Fruit fly (Drosophila melanogaster) whole organism, embryonic: Measurements from ENCODE around the gene stck.

Source experiments
- Adf1 ChIP-seq: fragments of 200-800 bp; sonication (Bioruptor generic); IDR thresholded peaks from 2 replicates; pipeline ENCODE4 v1.3.6; 2022; ENCODE audit warnings: missing biosample characterization, missing genetic modification characterization
- C15 ChIP-seq: fragments of 200-800 bp; sonication (Bioruptor generic); IDR thresholded peaks from 3 replicates; pipeline ENCODE4 v1.3.6; 2022; ENCODE audit warnings: missing biosample characterization, missing genetic modification characterization
- CG10147 ChIP-seq: fragments of 200-800 bp; sonication (Bioruptor generic); optimal IDR thresholded peaks from 2 replicates; lab custom pipeline; 2019; ENCODE audit warnings: missing biosample characterization, mild to moderate bottlenecking, missing genetic modification characterization, moderate library complexity
- CG10209 ChIP-seq: fragments of 200-800 bp; sonication (Bioruptor generic); optimal IDR thresholded peaks from 3 replicates; lab custom pipeline; 2017; ENCODE audit warnings: missing biosample characterization, mild to moderate bottlenecking, missing genetic modification characterization, missing genetic modification reagents
- CG10979 ChIP-seq: fragments of 200-800 bp; sonication (Bioruptor generic); optimal IDR thresholded peaks from 2 replicates; lab custom pipeline; 2018; ENCODE audit warnings: missing biosample characterization, mild to moderate bottlenecking, missing genetic modification characterization, moderate library complexity
- CG12236 ChIP-seq: fragments of 200-800 bp; sonication (Bioruptor generic); optimal IDR thresholded peaks from 2 replicates; lab custom pipeline; 2016; ENCODE audit warnings: missing biosample characterization, missing genetic modification characterization
- CG13624 ChIP-seq: fragments of 200-800 bp; sonication (Bioruptor generic); optimal IDR thresholded peaks from 2 replicates; lab custom pipeline; 2016; ENCODE audit warnings: missing biosample characterization, missing genetic modification characterization
- CG31388 ChIP-seq: fragments of 200-800 bp; sonication (Bioruptor generic); optimal IDR thresholded peaks from 2 replicates; lab custom pipeline; 2016; ENCODE audit warnings: missing biosample characterization, missing genetic modification characterization
- CG3407 ChIP-seq: fragments of 200-800 bp; sonication (Bioruptor generic); optimal IDR thresholded peaks from 2 replicates; lab custom pipeline; 2018; ENCODE audit warnings: missing biosample characterization, mild to moderate bottlenecking, missing genetic modification characterization
- CG34422 ChIP-seq: fragments of 200-800 bp; sonication (Bioruptor generic); IDR thresholded peaks from 3 replicates; pipeline ENCODE4 v1.3.6; 2022; ENCODE audit warnings: missing biosample characterization, missing genetic modification characterization
- CG4360 ChIP-seq: fragments of 200-800 bp; sonication (Bioruptor generic); IDR thresholded peaks from 2 replicates; pipeline ENCODE4 v1.3.6; 2022; ENCODE audit warnings: missing biosample characterization, missing genetic modification characterization
- CG4854 ChIP-seq: fragments of 200-800 bp; sonication (Bioruptor generic); optimal IDR thresholded peaks from 2 replicates; lab custom pipeline; 2016; ENCODE audit warnings: missing biosample characterization, missing genetic modification characterization, inconsistent platforms
- CG6272 ChIP-seq: fragments of 200-800 bp; sonication (Bioruptor generic); IDR thresholded peaks from 2 replicates; pipeline ENCODE4 v1.3.6; 2022; ENCODE audit warnings: missing biosample characterization, missing genetic modification characterization
- CG7372 ChIP-seq: fragments of 200-800 bp; sonication (Bioruptor generic); IDR thresholded peaks from 2 replicates; pipeline ENCODE4 v1.3.6; 2022; ENCODE audit warnings: missing biosample characterization, missing genetic modification characterization
- CG8478 ChIP-seq: fragments of >200 bp; optimal IDR thresholded peaks from 2 replicates; lab custom pipeline; 2018
- CoRest ChIP-seq: fragments of 200-800 bp; sonication (Bioruptor generic); optimal IDR thresholded peaks from 3 replicates; lab custom pipeline; 2018; ENCODE audit warnings: missing biosample characterization, mild to moderate bottlenecking, missing genetic modification characterization, moderate library complexity
- Elba2 ChIP-seq: fragments of 200-800 bp; sonication (Bioruptor generic); optimal IDR thresholded peaks from 3 replicates; lab custom pipeline; 2016; ENCODE audit warnings: missing biosample characterization, missing genetic modification characterization
- HLH4C ChIP-seq: fragments of 200-800 bp; sonication (Bioruptor generic); IDR thresholded peaks from 3 replicates; pipeline ENCODE4 v1.3.6; 2022; ENCODE audit warnings: missing biosample characterization, missing genetic modification characterization; ENCODE audit not compliant: partially characterized antibody
- MTF-1 ChIP-seq: fragments of 200-800 bp; sonication (Bioruptor generic); optimal IDR thresholded peaks from 2 replicates; lab custom pipeline; 2018; ENCODE audit warnings: missing biosample characterization, mild to moderate bottlenecking, missing genetic modification characterization, borderline replicate concordance
- Nf-YB ChIP-seq: fragments of 200-800 bp; sonication (Bioruptor generic); optimal IDR thresholded peaks from 3 replicates; lab custom pipeline; 2019; ENCODE audit warnings: missing biosample characterization, mild to moderate bottlenecking, missing genetic modification characterization, moderate library complexity
- Pdp1 ChIP-seq, 2 experiments: fragments of 200-800 bp; sonication (Bioruptor generic); optimal IDR thresholded peaks; 3 replicates each; lab custom pipeline; 2016; ENCODE audit warnings: missing biosample characterization in 2 of 2, missing genetic modification characterization in 2 of 2, mild to moderate bottlenecking in 1 of 2, moderate library complexity in 1 of 2
- ara ChIP-seq: fragments of 200-800 bp; sonication (Bioruptor generic); IDR thresholded peaks from 2 replicates; pipeline ENCODE4 v1.3.6; 2022; ENCODE audit warnings: missing biosample characterization, missing genetic modification characterization
- ash1 ChIP-seq: fragments of 200-800 bp; sonication (Bioruptor generic); optimal IDR thresholded peaks from 2 replicates; lab custom pipeline; 2018; ENCODE audit warnings: missing biosample characterization, mild to moderate bottlenecking, missing genetic modification characterization
- az2 ChIP-seq: fragments of 200-800 bp; sonication (Bioruptor generic); optimal IDR thresholded peaks from 3 replicates; lab custom pipeline; 2016; ENCODE audit warnings: missing biosample characterization, missing genetic modification characterization
- bigmax ChIP-seq: fragments of 200-800 bp; sonication (Bioruptor generic); optimal IDR thresholded peaks from 2 replicates; lab custom pipeline; 2018; ENCODE audit warnings: missing biosample characterization, mild to moderate bottlenecking, missing genetic modification characterization
- chm ChIP-seq: fragments of 200-800 bp; sonication (Bioruptor generic); IDR thresholded peaks from 2 replicates; pipeline ENCODE4 v1.3.6; 2022; ENCODE audit warnings: missing biosample characterization, missing genetic modification characterization
- chn ChIP-seq: fragments of 200-800 bp; sonication (Bioruptor generic); optimal IDR thresholded peaks from 2 replicates; lab custom pipeline; 2016; ENCODE audit warnings: missing biosample characterization, missing genetic modification characterization
- da ChIP-seq: fragments of 200-800 bp; sonication (Bioruptor generic); optimal IDR thresholded peaks from 2 replicates; lab custom pipeline; 2016; ENCODE audit warnings: missing biosample characterization, missing genetic modification characterization
- dan ChIP-seq: fragments of 200-800 bp; sonication (Bioruptor generic); IDR thresholded peaks from 2 replicates; pipeline ENCODE4 v1.3.6; 2022; ENCODE audit warnings: missing biosample characterization, missing genetic modification characterization
- en ChIP-seq: fragments of 200-800 bp; sonication (Bioruptor generic); optimal IDR thresholded peaks from 2 replicates; lab custom pipeline; 2016; ENCODE audit warnings: missing biosample characterization, missing genetic modification characterization
- ewg ChIP-seq: fragments of 200-800 bp; sonication (Bioruptor generic); optimal IDR thresholded peaks from 3 replicates; lab custom pipeline; 2017; ENCODE audit warnings: mild to moderate bottlenecking, missing biosample characterization, missing genetic modification reagents, missing genetic modification characterization
- ftz-f1 ChIP-seq: fragments of 200-800 bp; sonication (Bioruptor generic); optimal IDR thresholded peaks from 2 replicates; lab custom pipeline; 2016; ENCODE audit warnings: missing biosample characterization, missing genetic modification characterization
- gcm ChIP-seq: fragments of 200-800 bp; sonication (Bioruptor generic); optimal IDR thresholded peaks from 2 replicates; lab custom pipeline; 2019; ENCODE audit warnings: missing biosample characterization, mild to moderate bottlenecking, missing genetic modification characterization, moderate library complexity
- kni ChIP-seq: fragments of 200-800 bp; sonication (Bioruptor generic); optimal IDR thresholded peaks from 3 replicates; lab custom pipeline; 2017; ENCODE audit warnings: mild to moderate bottlenecking, missing biosample characterization, missing genetic modification reagents, missing genetic modification characterization
- lola ChIP-seq, 3 experiments: fragments of >200 bp in 2 of 3; fragments of 200-800 bp in 1 of 3; sonication (Bioruptor generic) in 1 of 3; optimal IDR thresholded peaks; 2 replicates each; lab custom pipeline; 2017 to 2019; ENCODE audit warnings: missing biosample characterization in 3 of 3, missing genetic modification characterization in 3 of 3, mild to moderate bottlenecking in 1 of 3, moderate library complexity in 1 of 3
- lov ChIP-seq, 2 experiments: fragments of 200-800 bp in 1 of 2; fragments of >200 bp in 1 of 2; sonication (Bioruptor generic) in 1 of 2; IDR thresholded peaks in 1 of 2; optimal IDR thresholded peaks in 1 of 2; 2 replicates in 1 of 2; 3 replicates in 1 of 2; pipeline versions ENCODE4 v1.3.6 to Lab custom; 2017 to 2022; ENCODE audit warnings: missing biosample characterization in 1 of 2, missing genetic modification characterization in 1 of 2
- nom ChIP-seq: fragments of 200-800 bp; sonication (Bioruptor generic); optimal IDR thresholded peaks from 2 replicates; lab custom pipeline; 2017; ENCODE audit warnings: missing biosample characterization, missing genetic modification characterization, mild to moderate bottlenecking, moderate library complexity, missing genetic modification reagents
- pb ChIP-seq: fragments of 200-800 bp; sonication (Bioruptor generic); optimal IDR thresholded peaks from 3 replicates; lab custom pipeline; 2016; ENCODE audit warnings: missing biosample characterization, missing genetic modification characterization
- pfk ChIP-seq: fragments of 200-800 bp; sonication (Bioruptor generic); optimal IDR thresholded peaks from 2 replicates; lab custom pipeline; 2018; ENCODE audit warnings: missing biosample characterization, mild to moderate bottlenecking, missing genetic modification characterization, moderate library complexity
- pzg ChIP-seq: fragments of 200-800 bp; sonication (Bioruptor generic); optimal IDR thresholded peaks from 3 replicates; lab custom pipeline; 2018; ENCODE audit warnings: missing biosample characterization, mild to moderate bottlenecking, missing genetic modification characterization, moderate library complexity
- shn ChIP-seq: fragments of 200-800 bp; sonication (Bioruptor generic); optimal IDR thresholded peaks from 3 replicates; lab custom pipeline; 2016; ENCODE audit warnings: missing biosample characterization, missing genetic modification characterization
- slbo ChIP-seq: fragments of 200-800 bp; sonication (Bioruptor generic); IDR thresholded peaks from 2 replicates; pipeline ENCODE4 v1.3.6; 2022; ENCODE audit warnings: missing biosample characterization, missing genetic modification characterization
- toy ChIP-seq: fragments of 200-800 bp; sonication (Bioruptor generic); IDR thresholded peaks from 2 replicates; pipeline ENCODE4 v1.3.6; 2022; ENCODE audit warnings: missing biosample characterization, missing genetic modification characterization
- trh ChIP-seq: fragments of 200-800 bp; sonication (Bioruptor generic); optimal IDR thresholded peaks from 2 replicates; lab custom pipeline; 2016; ENCODE audit warnings: missing biosample characterization, missing genetic modification characterization
- yki ChIP-seq: fragments of >200 bp; optimal IDR thresholded peaks from 3 replicates; lab custom pipeline; 2018

The stck gene

DNA sequence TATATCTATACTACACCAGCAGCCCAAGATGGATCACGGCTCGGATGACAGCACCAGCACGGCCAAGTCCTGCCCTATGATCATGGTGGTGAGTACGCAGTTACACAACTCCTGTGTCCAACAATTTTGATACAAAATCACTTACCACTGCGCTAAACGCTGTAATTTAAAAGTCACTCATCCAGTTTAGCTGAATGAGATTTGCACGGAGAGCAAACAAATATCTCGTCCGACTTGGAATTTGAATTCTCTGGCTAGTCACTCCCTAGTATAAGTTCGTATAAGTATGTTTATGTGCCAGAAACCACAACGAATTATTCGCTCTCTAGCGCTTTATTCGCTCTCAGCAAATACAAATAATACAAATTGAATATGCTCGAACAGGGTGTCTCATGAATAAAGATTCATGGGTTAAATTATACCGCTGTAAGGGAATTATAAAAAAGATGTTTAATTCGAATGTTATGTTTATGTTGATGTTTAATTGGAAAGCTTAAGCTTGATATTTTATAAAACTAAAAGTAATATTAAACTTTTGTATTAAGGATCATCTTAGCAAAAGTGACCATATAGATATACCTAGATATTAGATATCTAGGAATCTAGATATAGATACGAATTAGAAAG lies 39.0 kb upstream of the stck start (continued):
- TF ChIP-seq trh (GFP tag; lab: Kevin White, UChicago) (no peak), kni (GFP tag; lab: Kevin White, UChicago) (no peak), da (no peak), CoRest (no peak), CG4854 (GFP tag; lab: Kevin White, UChicago) (no peak), nom (no peak), CG8478 (lab: Kevin White, UChicago) (no peak), CG10209 (GFP tag; lab: Kevin White, UChicago) (peak; percentile 18), slbo (GFP tag; lab: Robert Waterston, UW) (peak; percentile 49; the same call in 1 of the 2 replicates), ara (GFP tag; lab: Robert Waterston, UW) (no peak), gcm (GFP tag; lab: Kevin White, UChicago) (no peak), toy (GFP tag; lab: Robert Waterston, UW) (no peak), ash1 (GFP tag; lab: Kevin White, UChicago) (no peak), ewg (no peak), CG4360 (no peak), CG3407 (GFP tag; lab: Kevin White, UChicago) (no peak), HLH4C (GFP tag; lab: Robert Waterston, UW) (no peak), Elba2 (GFP tag; lab: Kevin White, UChicago) (no peak), CG7372 (GFP tag; lab: Robert Waterston, UW) (no peak), bigmax (GFP tag; lab: Kevin White, UChicago) (no peak), CG31388 (GFP tag; lab: Kevin White, UChicago) (no peak), yki (no peak), MTF-1 (GFP tag; lab: Kevin White, UChicago) (no peak), chm (GFP tag; lab: Robert Waterston, UW) (no peak; the same call in 1 of the 2 replicates), CG13624 (GFP tag; lab: Kevin White, UChicago) (no peak)
- TF ChIP-seq, all 482 proteins: peak for 37

DNA sequence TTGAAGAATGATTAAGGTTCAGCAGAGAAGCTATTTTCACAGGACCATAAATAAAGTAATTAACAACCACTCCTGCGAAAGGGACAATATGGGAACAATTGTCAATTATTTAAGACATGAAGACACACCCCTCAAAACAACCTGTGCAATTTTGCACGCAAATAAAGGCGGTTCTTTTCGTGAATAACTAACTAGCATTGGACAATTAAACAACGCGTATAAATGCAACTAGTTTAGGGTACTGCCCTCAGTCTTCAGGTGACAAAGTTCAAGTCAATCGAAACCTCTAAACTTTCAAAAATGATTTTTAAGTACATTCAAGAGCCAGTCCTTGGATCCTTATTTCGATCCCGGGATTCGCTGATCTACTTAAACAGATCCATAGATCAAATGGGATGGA lies 35.3 kb upstream of the stck start, which contains the start of gene Or85a:
TSS of gene Or85a (plus strand) at position 301 of the 400 bp plus-strand sequence.
- TF ChIP-seq pfk (GFP tag; lab: Kevin White, UChicago) (no peak), pb (GFP tag; lab: Kevin White, UChicago) (no peak), lola (GFP tag; optimal IDR thresholded peaks at IDR 0.05; lab: Kevin White, UChicago) (no peak), CG12236 (GFP tag; lab: Kevin White, UChicago) (no peak)

DNA sequence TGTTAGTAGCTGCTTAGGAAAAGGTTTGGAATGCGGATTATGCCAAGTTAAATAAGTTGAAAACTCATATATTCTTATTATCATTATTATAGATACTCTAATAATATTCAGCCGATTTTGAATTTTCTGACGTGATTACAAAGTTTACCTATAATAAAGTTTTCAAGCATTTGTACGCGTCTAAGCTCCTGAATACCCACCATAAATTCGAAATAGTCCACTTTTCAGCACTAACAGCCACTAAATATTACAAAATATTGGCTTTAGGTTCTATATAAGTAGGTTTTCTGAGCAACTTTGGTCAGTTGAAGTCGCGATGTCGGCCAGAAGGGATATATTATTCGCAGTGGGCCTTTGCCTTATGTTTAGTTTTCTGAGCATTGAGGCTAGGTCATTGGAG lies 32.8 kb upstream of the stck start, which contains the start of gene CG7443:
TSS of gene CG7443 (plus strand) at position 301 of the 400 bp plus-strand sequence.
- TF ChIP-seq pzg (GFP tag; lab: Kevin White, UChicago) (no peak), ftz-f1 (no peak), chn (no peak), lov (optimal IDR thresholded peaks at IDR 0.05; lab: Kevin White, UChicago) (no peak), lov (GFP tag; IDR thresholded peaks at IDR 0.05; lab: Robert Waterston, UW) (no peak), CG10979 (no peak), Pdp1 (GFP tag; optimal IDR thresholded peaks at IDR 0.05; lab: Kevin White, UChicago) (no peak), CG34422 (GFP tag; lab: Robert Waterston, UW) (no peak), Nf-YB (GFP tag; lab: Kevin White, UChicago) (no peak), shn (GFP tag; lab: Kevin White, UChicago) (no peak), trh (GFP tag; lab: Kevin White, UChicago) (no peak), az2 (GFP tag; lab: Kevin White, UChicago) (no peak), dan (GFP tag; lab: Robert Waterston, UW) (no peak), CG6272 (no peak), C15 (GFP tag; lab: Robert Waterston, UW) (no peak), CG10147 (GFP tag; lab: Kevin White, UChicago) (no peak), en (GFP tag; lab: Kevin White, UChicago) (no peak), Adf1 (GFP tag; lab: Robert Waterston, UW) (no peak)
